Worm (Caenorhabditis elegans) whole organism, L1 larva: ENCODE measurements around the gene C04C11.1.

Source experiments
- jun-1 ChIP-seq: fragments of 150-350 bp; optimal IDR thresholded peaks from 2 replicates; lab custom pipeline; 2014; ENCODE audit warnings: missing biosample characterization, missing genetic modification reagents, missing genetic modification characterization
- lin-15B ChIP-seq: fragments of 150-350 bp; sonication (generic microtip); optimal IDR thresholded peaks from 3 replicates; lab custom pipeline; 2014; ENCODE audit warnings: missing biosample characterization, missing genetic modification characterization
- mep-1 ChIP-seq: fragments of 150-350 bp; optimal IDR thresholded peaks from 2 replicates; lab custom pipeline; 2014; ENCODE audit warnings: missing biosample characterization, missing genetic modification characterization
- unc-62 ChIP-seq: fragments of 150-350 bp; optimal IDR thresholded peaks from 2 replicates; lab custom pipeline; 2014; ENCODE audit warnings: missing biosample characterization, missing genetic modification reagents, missing genetic modification characterization

ce11 chrX:14070950-14071349 lies 50.6 kb downstream of the C04C11.1 start, which contains the start of gene C33G3.4:
- TF ChIP-seq jun-1 (no peak), lin-15B (tag; lab: Kevin White, UChicago) (no peak), mep-1 (tag; lab: Kevin White, UChicago) (no peak), unc-62 (GFP tag; lab: Kevin White, UChicago) (no peak)
